Fruit fly (Drosophila melanogaster) whole organism, embryonic: ENCODE results near the gene P5CDh1.

ENCODE experiments used
- ATbp ChIP-seq: fragments of 200-800 bp; sonication (Bioruptor generic); optimal IDR thresholded peaks from 2 replicates; lab custom pipeline; 2017; ENCODE audit warnings: missing biosample characterization, mild to moderate bottlenecking, missing genetic modification characterization, missing genetic modification reagents
- CG11560 ChIP-seq: fragments of 200-800 bp; sonication (Bioruptor generic); IDR thresholded peaks from 3 replicates; pipeline ENCODE4 v1.3.6; 2022; ENCODE audit warnings: missing biosample characterization, missing genetic modification characterization
- CG11696 ChIP-seq: fragments of 200-800 bp; sonication (Bioruptor generic); IDR thresholded peaks from 2 replicates; pipeline ENCODE4 v1.3.6; 2022; ENCODE audit warnings: missing biosample characterization, missing genetic modification characterization
- CG12659 ChIP-seq: fragments of 200-800 bp; sonication (Bioruptor generic); optimal IDR thresholded peaks from 3 replicates; lab custom pipeline; 2017; ENCODE audit warnings: mild to moderate bottlenecking, missing biosample characterization, missing genetic modification reagents, missing genetic modification characterization
- CG14667 ChIP-seq: fragments of 200-800 bp; sonication (Bioruptor generic); IDR thresholded peaks from 2 replicates; pipeline ENCODE4 v1.3.6; 2022; ENCODE audit warnings: missing biosample characterization, missing genetic modification characterization
- CG15601 ChIP-seq: fragments of 200-800 bp; sonication (Bioruptor generic); optimal IDR thresholded peaks from 3 replicates; lab custom pipeline; 2019; ENCODE audit warnings: missing biosample characterization, mild to moderate bottlenecking, missing genetic modification characterization, moderate library complexity
- CG17385 ChIP-seq: fragments of 200-800 bp; sonication (Bioruptor generic); optimal IDR thresholded peaks from 3 replicates; lab custom pipeline; 2018; ENCODE audit warnings: missing biosample characterization, mild to moderate bottlenecking, missing genetic modification characterization
- CG17802 ChIP-seq: fragments of 200-800 bp; sonication (Bioruptor generic); optimal IDR thresholded peaks from 2 replicates; lab custom pipeline; 2018; ENCODE audit warnings: missing biosample characterization, mild to moderate bottlenecking, missing genetic modification characterization, moderate library complexity
- CG18476 ChIP-seq: fragments of 200-800 bp; sonication (Bioruptor generic); optimal IDR thresholded peaks from 2 replicates; lab custom pipeline; 2016; ENCODE audit warnings: missing biosample characterization, mild to moderate bottlenecking, missing genetic modification characterization
- CG18619 ChIP-seq: fragments of 200-800 bp; sonication (Bioruptor generic); optimal IDR thresholded peaks from 3 replicates; lab custom pipeline; 2017; ENCODE audit warnings: missing biosample characterization, mild to moderate bottlenecking, missing genetic modification characterization
- CG18764 ChIP-seq: fragments of 200-800 bp; sonication (Bioruptor generic); optimal IDR thresholded peaks from 3 replicates; lab custom pipeline; 2016; ENCODE audit warnings: missing biosample characterization, missing genetic modification characterization
- CG2202 ChIP-seq: fragments of 200-800 bp; sonication (Bioruptor generic); optimal IDR thresholded peaks from 2 replicates; lab custom pipeline; 2018; ENCODE audit warnings: missing biosample characterization, mild to moderate bottlenecking, missing genetic modification characterization
- CG2712 ChIP-seq: fragments of 200-800 bp; optimal IDR thresholded peaks from 3 replicates; lab custom pipeline; 2019; ENCODE audit warnings: missing biosample characterization, mild to moderate bottlenecking, missing genetic modification characterization, moderate library complexity
- CG30431 ChIP-seq: fragments of 200-800 bp; sonication (Bioruptor generic); optimal IDR thresholded peaks from 2 replicates; lab custom pipeline; 2017; ENCODE audit warnings: missing biosample characterization, missing genetic modification characterization
- CG31388 ChIP-seq: fragments of 200-800 bp; sonication (Bioruptor generic); optimal IDR thresholded peaks from 2 replicates; lab custom pipeline; 2016; ENCODE audit warnings: missing biosample characterization, missing genetic modification characterization
- CG3163 ChIP-seq: fragments of 200-800 bp; sonication (Bioruptor generic); optimal IDR thresholded peaks from 3 replicates; lab custom pipeline; 2016; ENCODE audit warnings: missing biosample characterization, missing genetic modification characterization
- CG4707 ChIP-seq: fragments of 200-800 bp; sonication (Bioruptor generic); optimal IDR thresholded peaks from 2 replicates; lab custom pipeline; 2018; ENCODE audit warnings: missing biosample characterization, mild to moderate bottlenecking, missing genetic modification characterization, moderate library complexity
- CG5953 ChIP-seq: fragments of 200-800 bp; sonication (Bioruptor generic); IDR thresholded peaks from 2 replicates; pipeline ENCODE4 v1.3.6; 2022; ENCODE audit warnings: missing biosample characterization, missing genetic modification characterization
- CG6175 ChIP-seq: fragments of 200-800 bp; sonication (Bioruptor generic); IDR thresholded peaks from 3 replicates; pipeline ENCODE4 v1.3.6; 2022; ENCODE audit warnings: missing biosample characterization, missing genetic modification characterization
- CG7839 ChIP-seq: fragments of 200-800 bp; sonication (Bioruptor generic); optimal IDR thresholded peaks from 3 replicates; lab custom pipeline; 2018; ENCODE audit warnings: missing biosample characterization, mild to moderate bottlenecking, missing genetic modification characterization, moderate library complexity
- CG7963 ChIP-seq: fragments of 200-800 bp; sonication (Bioruptor generic); IDR thresholded peaks from 3 replicates; pipeline ENCODE4 v1.3.6; 2022; ENCODE audit warnings: missing biosample characterization, missing genetic modification characterization; ENCODE audit not compliant: partially characterized antibody
- CG8765 ChIP-seq: fragments of 200-800 bp; sonication (Bioruptor generic); IDR thresholded peaks from 2 replicates; pipeline ENCODE4 v1.3.6; 2022; ENCODE audit warnings: missing biosample characterization, missing genetic modification characterization
- Doc2 ChIP-seq: fragments of 200-800 bp; sonication (Bioruptor generic); IDR thresholded peaks from 2 replicates; pipeline ENCODE4 v1.3.6; 2022; ENCODE audit warnings: missing biosample characterization, missing genetic modification characterization
- E2f2 ChIP-seq: fragments of 200-800 bp; sonication (Bioruptor generic); IDR thresholded peaks from 2 replicates; pipeline ENCODE4 v1.3.6; 2022; ENCODE audit warnings: missing biosample characterization, missing genetic modification characterization
- HLH4C ChIP-seq: fragments of 200-800 bp; sonication (Bioruptor generic); IDR thresholded peaks from 3 replicates; pipeline ENCODE4 v1.3.6; 2022; ENCODE audit warnings: missing biosample characterization, missing genetic modification characterization; ENCODE audit not compliant: partially characterized antibody
- Hand ChIP-seq: fragments of 200-800 bp; sonication (Bioruptor generic); optimal IDR thresholded peaks from 2 replicates; lab custom pipeline; 2017; ENCODE audit warnings: mild to moderate bottlenecking, missing biosample characterization, missing genetic modification reagents, missing genetic modification characterization
- Hr78 ChIP-seq, 2 experiments: fragments of 200-800 bp in 1 of 2; fragments of >200 bp in 1 of 2; sonication (Bioruptor generic) in 1 of 2; optimal IDR thresholded peaks; 2 replicates each; lab custom pipeline; 2017 to 2019; ENCODE audit warnings: missing biosample characterization in 2 of 2, missing genetic modification characterization in 2 of 2, mild to moderate bottlenecking in 1 of 2, moderate library complexity in 1 of 2
- Hsf ChIP-seq: fragments of 200-800 bp; sonication (Bioruptor generic); optimal IDR thresholded peaks from 3 replicates; lab custom pipeline; 2016; ENCODE audit warnings: missing biosample characterization, missing genetic modification characterization
- Mad ChIP-seq: fragments of 200-800 bp; sonication (Bioruptor generic); optimal IDR thresholded peaks from 2 replicates; lab custom pipeline; 2016; ENCODE audit warnings: missing biosample characterization, missing genetic modification characterization
- NFAT ChIP-seq: fragments of 200-800 bp; sonication (Bioruptor generic); IDR thresholded peaks from 2 replicates; pipeline ENCODE4 v1.3.6; 2022; ENCODE audit warnings: missing biosample characterization, missing genetic modification characterization
- Nf-YB ChIP-seq: fragments of 200-800 bp; sonication (Bioruptor generic); optimal IDR thresholded peaks from 3 replicates; lab custom pipeline; 2019; ENCODE audit warnings: missing biosample characterization, mild to moderate bottlenecking, missing genetic modification characterization, moderate library complexity
- Ptx1 ChIP-seq: fragments of 200-800 bp; sonication (Bioruptor generic); IDR thresholded peaks from 2 replicates; pipeline ENCODE4 v1.3.6; 2022; ENCODE audit warnings: missing biosample characterization, missing genetic modification characterization
- cg ChIP-seq: fragments of 200-800 bp; sonication (Bioruptor generic); optimal IDR thresholded peaks from 3 replicates; lab custom pipeline; 2019; ENCODE audit warnings: missing biosample characterization, mild to moderate bottlenecking, missing genetic modification characterization, moderate library complexity
- crp ChIP-seq, 2 experiments: fragments of 200-800 bp; sonication (Bioruptor generic); optimal IDR thresholded peaks; 2 replicates in 1 of 2; 3 replicates in 1 of 2; lab custom pipeline; 2017; ENCODE audit warnings: missing biosample characterization in 2 of 2, missing genetic modification characterization in 2 of 2, mild to moderate bottlenecking in 1 of 2, moderate library complexity in 1 of 2
- ems ChIP-seq: fragments of 200-800 bp; sonication (Bioruptor generic); optimal IDR thresholded peaks from 3 replicates; lab custom pipeline; 2016; ENCODE audit warnings: missing biosample characterization, missing genetic modification characterization
- fru ChIP-seq: fragments of >200 bp; optimal IDR thresholded peaks from 2 replicates; lab custom pipeline; 2017
- insv ChIP-seq, 2 experiments: fragments of 200-800 bp; sonication (Bioruptor generic); optimal IDR thresholded peaks; 3 replicates each; lab custom pipeline; 2016 to 2018; ENCODE audit warnings: missing biosample characterization in 2 of 2, missing genetic modification characterization in 2 of 2
- jigr1 ChIP-seq: fragments of 200-800 bp; sonication (Bioruptor generic); IDR thresholded peaks from 3 replicates; pipeline ENCODE4 v1.3.6; 2022; ENCODE audit warnings: missing biosample characterization, missing genetic modification characterization
- klu ChIP-seq: fragments of 200-800 bp; sonication (Bioruptor generic); IDR thresholded peaks from 2 replicates; pipeline ENCODE4 v1.3.6; 2022; ENCODE audit warnings: missing biosample characterization, missing genetic modification characterization
- odd ChIP-seq: fragments of 200-800 bp; sonication (Bioruptor generic); optimal IDR thresholded peaks from 2 replicates; lab custom pipeline; 2017; ENCODE audit warnings: missing biosample characterization, mild to moderate bottlenecking, missing genetic modification characterization
- p53 ChIP-seq: fragments of 200-800 bp; sonication (Bioruptor generic); optimal IDR thresholded peaks from 2 replicates; lab custom pipeline; 2016; ENCODE audit warnings: missing biosample characterization, missing genetic modification characterization
- phol ChIP-seq: fragments of 200-800 bp; sonication (Bioruptor generic); optimal IDR thresholded peaks from 3 replicates; lab custom pipeline; 2018; ENCODE audit warnings: missing biosample characterization, mild to moderate bottlenecking, missing genetic modification characterization, moderate library complexity
- scrt ChIP-seq: fragments of 200-800 bp; sonication (Bioruptor generic); optimal IDR thresholded peaks from 2 replicates; lab custom pipeline; 2018; ENCODE audit warnings: missing biosample characterization, mild to moderate bottlenecking, missing genetic modification characterization, moderate library complexity
- sd ChIP-seq: fragments of 200-800 bp; sonication (Bioruptor generic); optimal IDR thresholded peaks from 3 replicates; lab custom pipeline; 2018; ENCODE audit warnings: missing biosample characterization, mild to moderate bottlenecking, missing genetic modification characterization, moderate library complexity
- sna ChIP-seq: fragments of 200-800 bp; sonication (Bioruptor generic); IDR thresholded peaks from 2 replicates; pipeline ENCODE4 v1.3.6; 2022; ENCODE audit warnings: missing biosample characterization, missing genetic modification characterization; ENCODE audit not compliant: partially characterized antibody
- stc ChIP-seq: fragments of 200-800 bp; sonication (Bioruptor generic); IDR thresholded peaks from 2 replicates; pipeline ENCODE4 v1.3.6; 2022; ENCODE audit warnings: missing biosample characterization, missing genetic modification characterization
- tgo ChIP-seq: fragments of 200-800 bp; sonication (Bioruptor generic); IDR thresholded peaks from 3 replicates; pipeline ENCODE4 v1.3.6; 2022; ENCODE audit warnings: missing biosample characterization, missing genetic modification characterization
- tio ChIP-seq: fragments of 200-800 bp; sonication (Bioruptor generic); optimal IDR thresholded peaks from 2 replicates; lab custom pipeline; 2017; ENCODE audit warnings: missing biosample characterization, missing genetic modification characterization, inconsistent platforms
- tll ChIP-seq, 2 experiments: fragments of 200-800 bp in 1 of 2; fragments of >200 bp in 1 of 2; sonication (Bioruptor generic) in 1 of 2; optimal IDR thresholded peaks; 2 replicates each; lab custom pipeline; 2017 to 2019; ENCODE audit warnings: missing biosample characterization in 2 of 2, missing genetic modification characterization in 2 of 2, mild to moderate bottlenecking in 1 of 2, moderate library complexity in 1 of 2
- wdn ChIP-seq: fragments of 200-800 bp; sonication (Bioruptor generic); IDR thresholded peaks from 2 replicates; pipeline ENCODE4 v1.3.6; 2022; ENCODE audit warnings: missing biosample characterization, missing genetic modification characterization
- z ChIP-seq: fragments of 200-800 bp; sonication (Bioruptor generic); IDR thresholded peaks from 3 replicates; pipeline ENCODE4 v1.3.6; 2022; ENCODE audit warnings: missing biosample characterization, missing genetic modification characterization

The P5CDh1 gene

DNA sequence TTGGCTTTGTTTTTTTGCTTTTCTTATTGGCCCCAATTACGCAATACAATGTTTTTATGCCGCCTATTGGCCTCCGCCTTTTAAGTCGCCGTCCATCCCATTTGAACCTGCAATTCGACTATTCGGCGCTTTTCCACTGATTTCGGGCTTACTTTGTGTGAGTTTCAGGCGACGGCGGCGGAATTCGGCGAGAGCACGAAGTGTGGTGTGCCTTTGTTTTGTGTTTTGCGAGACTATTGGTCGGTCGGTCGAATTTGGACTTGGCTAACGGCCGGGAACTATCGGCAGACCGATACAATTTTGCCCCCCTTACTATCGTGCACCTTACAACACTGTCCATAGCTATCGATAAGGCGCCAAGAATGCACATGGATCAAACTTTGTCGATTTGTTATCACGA, at the start of gene P5CDh1 (continued):
- TF ChIP-seq tgo (GFP tag; lab: Robert Waterston, UW) (peak; percentile 54; the same call in 1 of the 3 replicates), Hsf (GFP tag; lab: Kevin White, UChicago) (peak; percentile 25), tio (GFP tag; lab: Kevin White, UChicago) (no peak), cg (peak; percentile 41), p53 (no peak), CG7839 (tag; lab: Kevin White, UChicago) (peak; percentile 5), Hr78 (GFP tag; optimal IDR thresholded peaks at IDR 0.05; lab: Kevin White, UChicago) (no peak), CG18619 (GFP tag; lab: Kevin White, UChicago) (no peak), insv (GFP tag; optimal IDR thresholded peaks at IDR 0.05; lab: Kevin White, UChicago) (no peak), Hand (no peak), z (GFP tag; lab: Robert Waterston, UW) (no peak), Mad (GFP tag; lab: Kevin White, UChicago) (peak; percentile 8), CG11560 (tag; lab: Robert Waterston, UW) (no peak), klu (GFP tag; lab: Robert Waterston, UW) (no peak), phol (tag; lab: Kevin White, UChicago) (peak; percentile 23), CG15601 (no peak), stc (GFP tag; lab: Robert Waterston, UW) (0 out of 2 replicates have a peak, but pooled peaks have one; percentile 25), NFAT (GFP tag; lab: Robert Waterston, UW) (peak; percentile 48; the same call in 1 of the 2 replicates), CG11696 (GFP tag; lab: Robert Waterston, UW) (no peak), CG3163 (GFP tag; lab: Kevin White, UChicago) (peak; percentile 30), crp (GFP tag; optimal IDR thresholded peaks at IDR 0.05; lab: Kevin White, UChicago) (no peak), odd (no peak), CG17385 (GFP tag; lab: Kevin White, UChicago) (no peak), CG12659 (GFP tag; lab: Kevin White, UChicago) (peak; percentile 63), CG2202 (tag; lab: Kevin White, UChicago) (no peak), ATbp (GFP tag; lab: Kevin White, UChicago) (no peak), sd (tag; lab: Kevin White, UChicago) (peak; percentile 99), tll (GFP tag; optimal IDR thresholded peaks at IDR 0.05; lab: Kevin White, UChicago) (no peak), scrt (GFP tag; lab: Kevin White, UChicago) (no peak), CG4707 (GFP tag; lab: Kevin White, UChicago) (no peak), Nf-YB (GFP tag; lab: Kevin White, UChicago) (peak; percentile 34), CG8765 (GFP tag; lab: Robert Waterston, UW) (no peak), CG30431 (no peak), CG31388 (GFP tag; lab: Kevin White, UChicago) (no peak), wdn (GFP tag; lab: Robert Waterston, UW) (no peak), jigr1 (GFP tag; lab: Robert Waterston, UW) (no peak), CG2712 (tag; lab: Kevin White, UChicago) (peak; percentile 24), CG6175 (GFP tag; lab: Robert Waterston, UW) (0 out of 3 replicates have a peak, but pooled peaks have one; percentile 44), CG14667 (GFP tag; lab: Robert Waterston, UW) (no peak), Doc2 (no peak), sna (peak; percentile 90), HLH4C (GFP tag; lab: Robert Waterston, UW) (peak; percentile 87), CG17802 (tag; lab: Kevin White, UChicago) (no peak), CG18764 (GFP tag; lab: Kevin White, UChicago) (no peak), E2f2 (peak; percentile 99), Ptx1 (GFP tag; lab: Robert Waterston, UW) (no peak), CG18476 (GFP tag; lab: Kevin White, UChicago) (no peak), CG7963 (GFP tag; lab: Robert Waterston, UW) (peak; percentile 82), ems (GFP tag; lab: Kevin White, UChicago) (peak; percentile 47), CG5953 (no peak), fru (lab: Kevin White, UChicago) (no peak)
